Fruit fly (Drosophila melanogaster): ENCODE measurements around the gene Cep135.

The Cep135 gene

DNA sequence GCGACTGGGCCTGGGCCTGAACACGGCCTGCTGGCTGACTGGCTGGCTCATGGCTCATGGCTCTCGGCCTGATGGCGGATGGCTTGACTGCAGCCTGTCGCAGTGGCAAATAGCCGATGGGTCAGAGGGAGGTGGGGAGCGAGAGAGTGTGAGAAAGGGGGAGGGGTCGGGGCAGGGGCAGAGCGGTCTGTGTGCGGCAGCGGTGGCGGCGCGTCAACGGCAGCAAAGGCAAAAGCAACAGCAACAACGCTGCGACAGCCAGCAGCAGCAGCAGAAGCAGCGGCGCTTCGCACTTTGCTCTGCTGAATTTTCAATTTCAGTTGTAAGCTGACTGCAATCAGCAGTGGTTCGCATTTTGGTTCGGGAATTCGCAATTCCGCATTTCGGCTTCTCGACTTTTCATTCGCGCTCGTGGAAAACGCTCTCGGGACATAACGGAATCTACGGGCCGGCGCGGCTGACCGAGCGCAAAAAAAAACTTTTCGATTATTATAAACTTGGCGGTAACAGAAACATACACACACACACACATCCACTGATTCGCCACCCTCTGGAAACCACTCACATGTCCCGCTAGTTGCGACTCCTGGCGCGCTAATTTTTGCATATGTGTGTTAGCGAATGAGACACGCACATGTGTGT is 10.8 kb upstream of the Cep135 start, which contains the start of gene CG45071:
TSS of gene CG45071 (plus strand) at position 317 of the 642 bp plus-strand sequence.
- TF ChIP-seq Dll (optimal IDR thresholded peaks at IDR 0.05) (peak; percentile 48), pan (optimal IDR thresholded peaks at IDR 0.05) (no peak)

DNA sequence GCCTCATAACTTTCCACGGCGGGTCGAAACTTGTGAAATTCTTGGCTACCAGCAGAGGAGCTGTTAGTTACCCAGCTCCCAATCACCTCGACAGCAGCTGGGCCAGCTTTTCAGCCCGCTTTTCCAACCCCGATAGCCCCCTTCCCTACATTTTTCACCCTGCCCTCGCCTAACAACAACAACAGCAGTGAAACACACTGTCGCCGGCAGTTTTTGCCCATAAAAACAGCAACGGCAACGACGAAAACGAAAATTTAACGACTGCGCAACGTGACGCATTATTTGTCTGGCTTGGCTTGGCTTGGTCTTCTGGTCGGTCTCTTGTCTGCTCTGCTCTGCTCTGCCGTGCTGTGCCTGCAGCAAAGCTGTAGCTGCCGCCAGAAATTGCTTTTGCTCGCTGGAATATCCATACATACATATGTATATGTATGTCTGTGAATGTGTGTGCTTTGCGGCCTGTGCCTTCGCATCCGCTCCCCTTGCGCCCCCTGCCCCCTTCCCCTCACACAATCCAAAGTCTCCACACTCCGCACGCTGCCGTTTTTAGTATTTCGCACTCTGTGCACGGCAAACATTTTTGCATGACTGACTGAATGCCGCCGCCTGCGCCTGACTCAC is 9.3 kb upstream of the Cep135 start:
- no peak for TF ChIP-seq psq (optimal IDR thresholded peaks at IDR 0.05)
- TF ChIP-seq pan (optimal IDR thresholded peaks at IDR 0.05), result no peak
- TF ChIP-seq usp (GFP tag; optimal IDR thresholded peaks at IDR 0.05), result no peak
- TF ChIP-seq CG8478 (optimal IDR thresholded peaks at IDR 0.05), result no peak
- peak; percentile 52 for TF ChIP-seq Dll (optimal IDR thresholded peaks at IDR 0.05)
- peak in 1 of 2 experiments; percentile 39 for TF ChIP-seq EcR (GFP tag; optimal IDR thresholded peaks at IDR 0.05)

DNA sequence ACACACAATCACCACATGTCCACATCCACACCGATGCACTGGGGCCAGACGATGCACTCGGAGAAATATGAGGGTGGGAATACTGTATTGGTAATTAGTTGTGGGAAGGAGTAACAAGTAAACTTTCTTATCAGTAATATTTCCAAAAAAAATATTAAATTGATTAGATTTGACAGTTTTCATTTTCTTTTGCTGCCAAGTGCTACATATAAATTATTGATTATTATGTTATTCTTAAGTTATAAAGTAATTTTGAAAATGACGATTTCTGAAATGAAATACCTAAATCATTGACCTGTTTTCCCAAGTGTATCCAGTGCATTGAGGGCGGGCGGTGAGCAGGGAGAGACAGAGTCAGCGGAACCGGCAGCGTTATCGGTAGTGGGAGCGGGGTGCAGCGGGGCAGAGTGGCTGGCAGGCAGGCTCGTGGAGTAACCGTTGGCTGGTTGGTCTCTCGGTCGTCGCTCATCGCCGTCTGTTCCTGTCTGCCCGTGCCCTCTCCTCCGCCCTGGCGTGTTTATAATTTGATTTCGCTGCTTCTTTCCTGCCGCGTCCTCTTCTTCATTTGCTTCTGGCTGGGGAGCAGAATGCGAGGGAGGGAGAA is 8.7 kb upstream of the Cep135 start:
- TF ChIP-seq psq (optimal IDR thresholded peaks at IDR 0.05), result no peak
- TF ChIP-seq pan (optimal IDR thresholded peaks at IDR 0.05), result peak; percentile 53

DNA sequence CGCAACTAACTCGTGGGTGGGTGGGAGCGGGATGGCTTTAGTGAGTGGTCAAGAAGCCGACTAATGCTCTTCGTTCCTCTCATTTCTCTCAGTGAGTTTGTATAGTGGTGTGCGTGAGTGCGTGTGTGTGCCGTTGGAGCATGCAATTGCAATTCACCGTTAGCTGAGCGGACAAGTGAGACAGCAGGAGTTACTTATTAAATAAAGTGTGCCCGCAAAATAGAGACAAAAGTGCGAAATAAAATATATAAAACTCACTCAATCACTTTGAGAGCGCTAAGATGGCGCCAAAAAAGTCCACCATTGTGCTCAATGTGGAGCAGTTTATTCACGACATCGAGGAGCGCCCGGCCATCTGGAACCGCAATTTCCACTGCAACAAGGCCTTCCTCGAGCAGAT is 8.0 kb upstream of the Cep135 start:
- no peak for TF ChIP-seq CG8478 (optimal IDR thresholded peaks at IDR 0.05)
- no peak for TF ChIP-seq EcR (GFP tag; optimal IDR thresholded peaks at IDR 0.05)
- TF ChIP-seq psq (optimal IDR thresholded peaks at IDR 0.05), result no peak
- TF ChIP-seq pan (optimal IDR thresholded peaks at IDR 0.05), result no peak
- TF ChIP-seq Dll (optimal IDR thresholded peaks at IDR 0.05), result no peak
- no peak for TF ChIP-seq usp (GFP tag; optimal IDR thresholded peaks at IDR 0.05)

DNA sequence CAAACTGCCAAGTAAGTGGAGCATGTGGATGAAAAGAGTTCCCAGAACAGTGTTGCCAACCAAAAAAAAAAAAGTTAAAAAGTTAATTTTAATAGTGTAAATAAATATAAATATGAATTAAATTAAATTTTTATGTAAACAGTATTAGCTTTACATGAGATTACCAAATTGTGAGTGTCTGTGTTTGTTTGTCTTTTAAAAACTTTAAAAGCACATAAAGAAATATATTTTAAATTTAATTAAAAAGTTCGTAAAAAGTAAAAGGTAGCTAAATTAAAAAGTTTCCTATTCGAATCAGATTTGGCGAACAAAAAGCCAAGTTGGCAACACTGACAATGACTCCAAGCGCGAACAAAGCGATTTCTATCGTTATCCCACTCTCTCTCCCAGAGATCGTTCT is 7.6 kb upstream of the Cep135 start:
- TF ChIP-seq Dll (optimal IDR thresholded peaks at IDR 0.05) (no peak), pan (optimal IDR thresholded peaks at IDR 0.05) (no peak), psq (optimal IDR thresholded peaks at IDR 0.05) (no peak), CG8478 (optimal IDR thresholded peaks at IDR 0.05) (no peak), EcR (GFP tag; optimal IDR thresholded peaks at IDR 0.05) (no peak), usp (GFP tag; optimal IDR thresholded peaks at IDR 0.05) (no peak)

DNA sequence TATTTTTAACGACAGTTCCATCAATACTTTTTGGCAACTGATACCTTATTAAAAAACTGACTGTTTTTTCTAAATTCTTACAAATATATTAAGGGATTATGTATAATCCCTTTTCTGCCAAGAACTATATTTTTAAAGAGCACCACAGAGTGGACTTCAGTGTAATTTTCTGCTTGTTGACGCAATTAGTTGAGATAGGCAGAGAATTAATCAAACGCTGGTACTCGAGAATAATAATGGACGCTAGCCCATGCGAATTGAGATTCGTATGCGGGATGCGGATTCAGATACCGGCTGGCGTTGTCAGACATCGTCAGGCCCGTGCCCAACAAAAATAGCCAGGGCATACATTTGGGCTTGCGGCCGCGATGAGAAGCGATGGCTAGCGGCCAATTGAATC is 3.3 kb upstream of the Cep135 start, which contains the start of gene CG13458:
TSS of gene CG13458 (plus strand) at position 301 of the 400 bp plus-strand sequence.
- no peak for TF ChIP-seq EcR (GFP tag; optimal IDR thresholded peaks at IDR 0.05)
- no peak for TF ChIP-seq psq (optimal IDR thresholded peaks at IDR 0.05)
- no peak for TF ChIP-seq Dll (optimal IDR thresholded peaks at IDR 0.05)

DNA sequence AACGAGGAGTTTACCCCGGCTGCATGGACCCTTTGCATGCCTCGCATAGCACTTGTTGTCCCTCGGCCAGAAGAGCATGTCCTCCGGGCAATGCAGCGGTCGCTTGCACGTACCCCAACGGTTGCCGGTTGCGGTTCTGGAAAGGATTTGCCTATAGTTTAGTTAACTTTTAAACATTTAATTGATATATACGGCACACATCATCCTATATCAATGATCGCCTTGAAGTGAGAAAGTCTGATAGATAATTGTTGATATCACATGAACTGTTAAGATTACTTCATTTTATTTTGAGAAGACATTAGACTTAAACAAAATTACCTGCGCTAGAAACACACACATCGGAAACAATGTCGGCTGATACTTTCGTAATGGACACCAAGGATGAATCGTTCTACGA is 4.7 kb downstream of the Cep135 start, which contains the start of gene CG32847:
TSS of gene CG32847 (plus strand) at position 301 of the 400 bp plus-strand sequence.
- no peak for TF ChIP-seq CG8478 (optimal IDR thresholded peaks at IDR 0.05)
- no peak for TF ChIP-seq usp (GFP tag; optimal IDR thresholded peaks at IDR 0.05)
- TF ChIP-seq pan (optimal IDR thresholded peaks at IDR 0.05), result no peak
- no peak for TF ChIP-seq psq (optimal IDR thresholded peaks at IDR 0.05)
- TF ChIP-seq Dll (optimal IDR thresholded peaks at IDR 0.05), result no peak
- TF ChIP-seq EcR (GFP tag; optimal IDR thresholded peaks at IDR 0.05), result no peak

DNA sequence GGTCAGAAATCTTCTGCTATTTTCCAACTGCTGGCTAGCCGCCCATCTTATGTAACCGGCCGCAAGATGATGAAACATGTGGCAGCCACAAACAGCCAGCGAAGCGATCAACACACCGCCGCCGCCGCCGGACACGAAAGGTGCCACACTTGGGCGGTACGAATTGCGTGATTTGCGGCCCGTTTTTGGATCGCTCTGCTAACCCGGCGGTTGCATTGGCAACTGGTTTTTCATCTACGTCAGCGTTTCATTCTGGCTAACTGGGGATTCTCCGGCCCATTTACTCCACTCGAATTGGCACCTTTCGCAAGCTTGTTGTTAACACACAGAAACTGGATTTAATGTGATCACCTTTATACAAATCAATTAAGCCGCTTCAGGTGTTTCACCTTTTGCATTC is 7.2 kb downstream of the Cep135 start:
- TF ChIP-seq Dll (optimal IDR thresholded peaks at IDR 0.05) (no peak), usp (GFP tag; optimal IDR thresholded peaks at IDR 0.05) (no peak), EcR (GFP tag; optimal IDR thresholded peaks at IDR 0.05) (no peak), psq (optimal IDR thresholded peaks at IDR 0.05) (no peak), pan (optimal IDR thresholded peaks at IDR 0.05) (no peak), CG8478 (optimal IDR thresholded peaks at IDR 0.05) (no peak)

DNA sequence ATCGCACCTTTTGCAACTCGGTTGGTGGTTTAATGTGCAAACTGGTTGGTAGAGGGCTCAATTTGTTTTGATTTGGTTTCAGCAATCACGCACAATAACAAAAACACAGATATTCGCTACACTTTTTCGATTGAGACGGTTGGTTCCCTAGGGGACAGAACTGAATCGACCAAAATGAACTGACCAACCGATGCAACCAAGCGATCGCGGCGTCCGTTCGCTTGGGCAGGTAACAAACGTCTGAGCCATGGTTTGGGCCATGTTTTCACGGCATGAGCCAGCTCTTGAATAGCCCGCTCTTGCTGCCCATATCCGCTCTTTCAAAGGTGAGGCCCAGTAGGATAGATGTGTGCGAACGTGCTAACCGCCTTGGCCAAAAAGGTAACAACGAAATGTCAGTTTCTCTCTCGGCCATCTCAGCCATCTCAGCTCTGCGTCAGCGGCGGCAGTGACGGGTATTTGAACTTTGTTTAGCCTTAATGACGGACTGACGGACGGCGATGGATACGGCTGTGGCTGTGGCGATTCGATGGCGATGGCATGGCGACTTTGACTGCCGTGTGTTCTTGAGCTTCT is 8.6 kb downstream of the Cep135 start, which contains the start of gene CG16959:
TSS of gene CG16959 (minus strand) at position 245 of the 576 bp plus-strand sequence.
- TF ChIP-seq Dll (optimal IDR thresholded peaks at IDR 0.05), result no peak
- peak in 1 of 2 experiments; percentile 49 for TF ChIP-seq EcR (GFP tag; optimal IDR thresholded peaks at IDR 0.05)

DNA sequence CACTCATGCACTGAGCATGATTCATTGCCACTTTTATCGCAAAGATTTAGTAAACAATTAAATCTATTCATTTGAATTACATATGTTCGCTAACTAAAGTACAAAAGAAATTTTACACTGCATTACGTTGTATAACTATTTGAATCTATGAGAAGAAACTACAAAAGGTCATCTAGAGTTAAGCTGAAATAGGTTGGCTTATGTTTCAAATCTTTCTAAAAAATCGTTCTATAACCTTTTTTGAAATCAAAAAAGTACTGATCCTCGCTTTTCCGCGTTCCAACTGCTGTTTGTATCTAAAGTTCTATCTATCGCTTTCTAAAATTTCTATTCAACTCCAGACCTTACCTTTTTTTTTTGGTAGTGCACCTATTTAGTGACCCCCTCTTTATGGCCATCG is 9.2 kb downstream of the Cep135 start:
- TF ChIP-seq EcR (GFP tag; optimal IDR thresholded peaks at IDR 0.05), result no peak
- no peak for TF ChIP-seq psq (optimal IDR thresholded peaks at IDR 0.05)
- no peak for TF ChIP-seq usp (GFP tag; optimal IDR thresholded peaks at IDR 0.05)
- no peak for TF ChIP-seq CG8478 (optimal IDR thresholded peaks at IDR 0.05)

DNA sequence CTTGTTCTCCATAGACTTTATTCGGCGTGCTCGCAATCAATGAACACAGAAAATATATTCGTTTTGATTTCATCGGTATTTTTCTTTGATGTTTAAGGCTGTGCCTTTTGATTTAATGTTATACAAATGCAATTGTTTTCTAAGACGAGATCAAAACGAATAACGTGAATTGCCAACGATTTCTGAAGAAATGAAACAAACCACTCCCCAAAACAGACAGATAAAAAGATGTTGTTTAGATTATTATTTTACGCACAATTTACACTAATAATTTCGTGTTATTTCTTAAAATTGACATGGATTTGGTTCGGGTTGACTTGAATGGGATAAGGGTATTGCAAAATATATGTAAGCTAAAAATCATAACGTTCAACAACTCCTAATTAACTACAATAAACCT is 14.7 kb downstream of the Cep135 start, which contains the start of gene CG13457:
TSS of gene CG13457 (minus strand) at position 101 of the 400 bp plus-strand sequence.
- TF ChIP-seq psq (optimal IDR thresholded peaks at IDR 0.05) (no peak), pan (optimal IDR thresholded peaks at IDR 0.05) (no peak)

DNA sequence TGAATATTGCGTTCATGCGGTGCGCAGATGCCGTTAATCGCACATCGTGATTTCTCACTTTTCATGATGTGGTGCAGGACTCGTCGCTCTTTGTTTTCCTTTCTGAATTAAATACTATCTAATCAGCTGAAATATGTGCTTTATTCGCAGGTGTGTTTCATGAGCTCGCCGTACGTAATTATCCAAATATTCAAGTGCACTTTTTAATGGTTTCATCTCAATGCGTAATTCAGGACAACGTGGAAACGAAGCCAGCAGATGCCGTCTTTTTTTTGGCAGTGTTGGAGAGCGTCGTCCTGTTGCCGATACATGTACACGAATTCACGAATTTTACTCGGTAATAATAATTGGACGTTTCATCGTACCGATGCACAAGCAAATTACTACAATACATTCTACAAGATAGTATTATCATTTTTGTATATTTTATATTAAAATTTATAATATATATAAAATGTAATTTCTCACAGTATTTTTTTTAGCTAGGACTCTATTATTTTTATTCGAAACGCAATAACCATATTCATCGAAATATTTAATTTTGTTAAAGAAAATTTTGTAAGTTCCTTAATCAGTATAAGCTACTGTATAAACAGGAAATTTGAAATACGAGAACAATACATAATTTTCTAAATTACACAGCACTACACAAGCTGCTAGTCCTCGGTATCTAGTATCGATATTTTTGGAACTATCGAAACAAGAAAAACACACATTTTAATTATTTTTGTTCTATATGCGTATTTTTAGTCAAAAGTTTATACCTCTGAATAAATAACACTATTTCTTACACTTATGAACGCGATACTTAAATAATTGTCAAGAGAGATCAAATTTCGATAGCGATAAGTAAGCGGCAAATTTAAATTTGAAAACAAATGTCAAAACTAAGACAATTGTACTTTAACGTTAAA is 20.4 kb downstream of the Cep135 start, which contains the start of gene CG12316:
TSS of gene CG12316 (minus strand) at position 276 of the 914 bp plus-strand sequence.
- no peak for TF ChIP-seq CG8478 (optimal IDR thresholded peaks at IDR 0.05)
